Fruit fly (Drosophila melanogaster) whole organism, pupa: ENCODE results near the gene drn.

Source experiments
- CG14655 ChIP-seq: fragments of 200-800 bp; sonication (Bioruptor generic); optimal IDR thresholded peaks from 3 replicates; lab custom pipeline; 2017; ENCODE audit warnings: mild to moderate bottlenecking, missing biosample characterization, missing genetic modification reagents, missing genetic modification characterization
- CG32121 ChIP-seq: fragments of 200-800 bp; sonication (Bioruptor generic); IDR thresholded peaks from 2 replicates; pipeline ENCODE4 v1.3.6; 2022; ENCODE audit warnings: missing biosample characterization, missing genetic modification characterization
- CG34367 ChIP-seq: fragments of 200-800 bp; sonication (Bioruptor generic); optimal IDR thresholded peaks from 2 replicates; lab custom pipeline; 2018; ENCODE audit warnings: missing biosample characterization, mild to moderate bottlenecking, missing genetic modification characterization
- CG8159 ChIP-seq: fragments of 200-800 bp; sonication (Bioruptor generic); optimal IDR thresholded peaks from 3 replicates; lab custom pipeline; 2018; ENCODE audit warnings: missing biosample characterization, mild to moderate bottlenecking, missing genetic modification characterization, moderate library complexity
- CG8301 ChIP-seq: fragments of 200-800 bp; sonication (Bioruptor generic); optimal IDR thresholded peaks from 2 replicates; lab custom pipeline; 2018; ENCODE audit warnings: missing biosample characterization, mild to moderate bottlenecking, missing genetic modification characterization
- EcR ChIP-seq: fragments of 200-800 bp; sonication (Bioruptor generic); optimal IDR thresholded peaks from 3 replicates; lab custom pipeline; 2019; ENCODE audit warnings: missing biosample characterization, missing genetic modification characterization, mild to moderate bottlenecking, moderate library complexity, missing genetic modification reagents
- Ets98B ChIP-seq: fragments of 200-800 bp; sonication (Bioruptor generic); IDR thresholded peaks from 2 replicates; pipeline ENCODE4 v1.3.6; 2022; ENCODE audit warnings: missing biosample characterization, missing genetic modification characterization
- Pif1A ChIP-seq: fragments of 200-800 bp; sonication (Bioruptor generic); optimal IDR thresholded peaks from 3 replicates; lab custom pipeline; 2016; ENCODE audit warnings: missing biosample characterization, missing genetic modification characterization
- Pif1B ChIP-seq: fragments of 200-800 bp; sonication (Bioruptor generic); optimal IDR thresholded peaks from 3 replicates; lab custom pipeline; 2016; ENCODE audit warnings: missing biosample characterization, missing genetic modification characterization
- gl ChIP-seq: fragments of 200-800 bp; sonication (Bioruptor generic); optimal IDR thresholded peaks from 2 replicates; lab custom pipeline; 2018; ENCODE audit warnings: missing biosample characterization, mild to moderate bottlenecking, missing genetic modification characterization
- rn ChIP-seq: fragments of 200-800 bp; sonication (Bioruptor generic); IDR thresholded peaks from 2 replicates; pipeline ENCODE4 v1.3.6; 2022; ENCODE audit warnings: missing biosample characterization, missing genetic modification characterization

DNA sequence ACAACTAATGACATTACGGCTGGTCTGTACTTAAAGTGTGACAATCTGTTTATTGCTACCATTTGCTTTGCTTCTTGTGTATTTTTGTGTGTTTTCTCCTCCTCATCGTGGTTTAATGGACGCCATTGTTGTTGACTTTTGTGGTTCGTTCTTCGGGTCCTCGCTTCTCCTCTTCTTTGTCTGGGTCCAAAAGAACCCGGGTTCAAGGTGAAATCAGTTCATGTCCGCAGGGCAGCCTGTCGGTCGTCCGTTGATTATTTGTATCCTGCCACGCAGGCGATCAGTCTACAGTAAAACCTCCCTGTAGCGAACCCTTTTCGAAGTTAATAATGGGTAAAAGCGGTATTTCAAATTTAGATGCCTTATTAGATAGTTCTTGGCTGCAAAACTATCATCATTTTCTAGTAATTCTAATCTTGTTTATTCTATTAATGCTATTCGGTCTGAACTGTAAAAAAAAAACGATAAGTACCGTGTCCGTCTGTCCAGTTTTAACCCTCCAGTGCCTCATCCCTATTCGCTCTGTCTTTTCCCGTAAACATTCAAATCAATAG lies 9.3 kb downstream of the drn start:
- TF ChIP-seq rn (no peak), gl (tag; lab: Kevin White, UChicago) (no peak), CG32121 (GFP tag; lab: Robert Waterston, UW) (no peak), Ets98B (GFP tag; lab: Robert Waterston, UW) (no peak), CG8301 (no peak), EcR (peak; percentile 75), CG8159 (peak; percentile 53), CG34367 (no peak), CG14655 (no peak), Pif1A (GFP tag; lab: Kevin White, UChicago) (no peak), Pif1B (GFP tag; lab: Kevin White, UChicago) (no peak)
